Fruit fly (Drosophila melanogaster): Measurements from ENCODE around the gene CG15731.

DNA sequence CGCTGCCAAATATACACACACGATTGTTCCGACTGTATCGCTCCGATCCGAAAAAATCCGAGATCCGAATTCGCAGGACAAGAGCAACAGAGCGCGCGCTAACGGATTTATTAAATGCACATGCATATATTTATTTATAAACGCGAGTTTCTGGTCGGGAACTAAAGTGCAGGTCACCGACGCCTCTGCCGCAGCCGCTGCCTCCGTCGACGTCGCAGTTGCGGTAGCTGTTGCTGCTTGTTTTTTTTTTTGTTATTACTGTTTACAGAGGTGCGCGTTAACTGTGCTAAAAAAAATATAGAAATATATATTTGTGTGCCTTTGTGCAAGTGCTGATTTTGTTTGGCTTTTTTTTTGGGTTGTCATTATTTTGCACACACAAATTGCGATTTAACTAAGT, 6.0 kb upstream of the CG15731 start:
- TF ChIP-seq ovo (GFP tag; optimal IDR thresholded peaks at IDR 0.05) (no peak), CG7045 (GFP tag; optimal IDR thresholded peaks at IDR 0.05) (no peak), CG11617 (GFP tag; optimal IDR thresholded peaks at IDR 0.05) (no peak), CG12768 (GFP tag; optimal IDR thresholded peaks at IDR 0.05) (no peak), toe (GFP tag; optimal IDR thresholded peaks at IDR 0.05) (no peak), pad (GFP tag; optimal IDR thresholded peaks at IDR 0.05) (no peak), cic (GFP tag; optimal IDR thresholded peaks at IDR 0.05) (no peak), kay (GFP tag; ENCODE audit: borderline replicate concordance) (no peak)

All from whole organism, adult.